Fruit fly (Drosophila melanogaster) whole organism, embryonic: ENCODE results near the gene Prp3.
A peak's percentile ranks its signal among the peaks of the same experiment; 100 is the strongest.

ENCODE experiments used
- Blimp-1 ChIP-seq: fragments of 200-800 bp; sonication (Bioruptor generic); optimal IDR thresholded peaks from 3 replicates; lab custom pipeline; 2018; ENCODE audit warnings: missing biosample characterization, missing genetic modification characterization, mild to moderate bottlenecking, moderate library complexity, missing genetic modification reagents
- BtbVII ChIP-seq: fragments of 200-800 bp; sonication (Bioruptor generic); optimal IDR thresholded peaks from 3 replicates; lab custom pipeline; 2017; ENCODE audit warnings: missing biosample characterization, mild to moderate bottlenecking, missing genetic modification characterization
- C15 ChIP-seq: fragments of 200-800 bp; sonication (Bioruptor generic); IDR thresholded peaks from 3 replicates; pipeline ENCODE4 v1.3.6; 2022; ENCODE audit warnings: missing biosample characterization, missing genetic modification characterization
- CG1024 ChIP-seq: fragments of 200-800 bp; sonication (Bioruptor generic); IDR thresholded peaks from 2 replicates; pipeline ENCODE4 v1.3.6; 2022; ENCODE audit warnings: missing biosample characterization, missing genetic modification characterization
- CG10274 ChIP-seq: fragments of 200-800 bp; sonication (Bioruptor generic); optimal IDR thresholded peaks from 3 replicates; lab custom pipeline; 2017; ENCODE audit warnings: missing biosample characterization, mild to moderate bottlenecking, missing genetic modification characterization
- CG10431 ChIP-seq: fragments of 200-800 bp; sonication (Bioruptor generic); optimal IDR thresholded peaks from 3 replicates; lab custom pipeline; 2018; ENCODE audit warnings: missing biosample characterization, mild to moderate bottlenecking, missing genetic modification characterization
- CG11695 ChIP-seq: fragments of 200-800 bp; sonication (Bioruptor generic); IDR thresholded peaks from 3 replicates; pipeline ENCODE4 v1.3.6; 2022; ENCODE audit warnings: missing biosample characterization, missing genetic modification characterization
- CG12744 ChIP-seq: fragments of 200-800 bp; sonication (Bioruptor generic); optimal IDR thresholded peaks from 2 replicates; lab custom pipeline; 2016; ENCODE audit warnings: missing biosample characterization, missing genetic modification characterization
- CG13894 ChIP-seq: fragments of 200-800 bp; sonication (Bioruptor generic); optimal IDR thresholded peaks from 3 replicates; lab custom pipeline; 2018; ENCODE audit warnings: missing biosample characterization, mild to moderate bottlenecking, missing genetic modification characterization, moderate library complexity
- CG14014 ChIP-seq: fragments of 200-800 bp; sonication (Bioruptor generic); IDR thresholded peaks from 2 replicates; pipeline ENCODE4 v1.3.6; 2022; ENCODE audit warnings: missing biosample characterization, missing genetic modification characterization
- CG1832 ChIP-seq: fragments of 200-800 bp; sonication (Bioruptor generic); optimal IDR thresholded peaks from 2 replicates; lab custom pipeline; 2017; ENCODE audit warnings: missing biosample characterization, mild to moderate bottlenecking, missing genetic modification characterization, inconsistent platforms
- CG2120 ChIP-seq: fragments of 200-800 bp; sonication (Bioruptor generic); optimal IDR thresholded peaks from 3 replicates; lab custom pipeline; 2016; ENCODE audit warnings: missing biosample characterization, missing genetic modification characterization
- CG30403 ChIP-seq: fragments of 200-800 bp; sonication (Bioruptor generic); optimal IDR thresholded peaks from 3 replicates; lab custom pipeline; 2016; ENCODE audit warnings: missing biosample characterization, missing genetic modification characterization
- CG31388 ChIP-seq: fragments of 200-800 bp; sonication (Bioruptor generic); optimal IDR thresholded peaks from 2 replicates; lab custom pipeline; 2016; ENCODE audit warnings: missing biosample characterization, missing genetic modification characterization
- CG6175 ChIP-seq: fragments of 200-800 bp; sonication (Bioruptor generic); IDR thresholded peaks from 3 replicates; pipeline ENCODE4 v1.3.6; 2022; ENCODE audit warnings: missing biosample characterization, missing genetic modification characterization
- CG7839 ChIP-seq: fragments of 200-800 bp; sonication (Bioruptor generic); optimal IDR thresholded peaks from 3 replicates; lab custom pipeline; 2018; ENCODE audit warnings: missing biosample characterization, mild to moderate bottlenecking, missing genetic modification characterization, moderate library complexity
- CG9215 ChIP-seq: fragments of 200-800 bp; sonication (Bioruptor generic); IDR thresholded peaks from 2 replicates; pipeline ENCODE4 v1.3.6; 2022; ENCODE audit warnings: missing biosample characterization, missing genetic modification characterization
- CG9437 ChIP-seq: fragments of 200-800 bp; sonication (Bioruptor generic); optimal IDR thresholded peaks from 2 replicates; lab custom pipeline; 2018; ENCODE audit warnings: missing biosample characterization, mild to moderate bottlenecking, missing genetic modification characterization
- CG9932 ChIP-seq: fragments of 200-800 bp; sonication (Bioruptor generic); IDR thresholded peaks from 2 replicates; pipeline ENCODE4 v1.3.6; 2022; ENCODE audit warnings: missing biosample characterization, missing genetic modification characterization
- Dfd ChIP-seq, 2 experiments: fragments of >200 bp; optimal IDR thresholded peaks; 2 replicates each; lab custom pipeline; 2017; ENCODE audit warnings: missing biosample characterization in 2 of 2, missing genetic modification characterization in 2 of 2
- Dip3 ChIP-seq: fragments of 200-800 bp; sonication (Bioruptor generic); optimal IDR thresholded peaks from 3 replicates; lab custom pipeline; 2016; ENCODE audit warnings: missing biosample characterization, missing genetic modification characterization
- Ets65A ChIP-seq: fragments of 200-800 bp; sonication (Bioruptor generic); peaks from one replicate; lab custom pipeline; 2016; ENCODE audit warnings: missing biosample characterization, missing genetic modification characterization
- Gug ChIP-seq: fragments of 200-800 bp; sonication (Bioruptor generic); IDR thresholded peaks from 4 replicates; pipeline ENCODE4 v1.3.6; 2022; ENCODE audit warnings: missing biosample characterization, missing genetic modification characterization
- HLH54F ChIP-seq: fragments of 200-800 bp; sonication (Bioruptor generic); optimal IDR thresholded peaks from 3 replicates; lab custom pipeline; 2016; ENCODE audit warnings: missing biosample characterization, missing genetic modification characterization
- Hsf ChIP-seq: fragments of 200-800 bp; sonication (Bioruptor generic); optimal IDR thresholded peaks from 3 replicates; lab custom pipeline; 2016; ENCODE audit warnings: missing biosample characterization, missing genetic modification characterization
- Kr ChIP-seq: fragments of 200-800 bp; sonication (Bioruptor generic); optimal IDR thresholded peaks from 2 replicates; lab custom pipeline; 2017; ENCODE audit warnings: missing biosample characterization, mild to moderate bottlenecking, missing genetic modification characterization
- MTF-1 ChIP-seq: fragments of 200-800 bp; sonication (Bioruptor generic); optimal IDR thresholded peaks from 2 replicates; lab custom pipeline; 2018; ENCODE audit warnings: missing biosample characterization, mild to moderate bottlenecking, missing genetic modification characterization, borderline replicate concordance
- Nf-YC ChIP-seq: fragments of 200-800 bp; optimal IDR thresholded peaks from 3 replicates; lab custom pipeline; 2019; ENCODE audit warnings: missing biosample characterization, mild to moderate bottlenecking, missing genetic modification characterization, moderate library complexity
- Six4 ChIP-seq: fragments of 200-800 bp; sonication (Bioruptor generic); optimal IDR thresholded peaks from 2 replicates; lab custom pipeline; 2016; ENCODE audit warnings: missing biosample characterization, missing genetic modification characterization
- Spps ChIP-seq: fragments of 200-800 bp; sonication (Bioruptor generic); optimal IDR thresholded peaks from 2 replicates; lab custom pipeline; 2018; ENCODE audit warnings: missing biosample characterization, mild to moderate bottlenecking, missing genetic modification characterization
- Xbp1 ChIP-seq: fragments of 200-800 bp; sonication (Bioruptor generic); optimal IDR thresholded peaks from 3 replicates; lab custom pipeline; 2016; ENCODE audit warnings: missing biosample characterization, mild to moderate bottlenecking, missing genetic modification characterization
- YL-1 ChIP-seq: fragments of 200-800 bp; sonication (Bioruptor generic); optimal IDR thresholded peaks from 3 replicates; lab custom pipeline; 2017; ENCODE audit warnings: missing biosample characterization, mild to moderate bottlenecking, missing genetic modification characterization
- ato ChIP-seq: fragments of 200-800 bp; sonication (Bioruptor generic); IDR thresholded peaks from 2 replicates; pipeline ENCODE4 v1.3.6; 2022; ENCODE audit warnings: missing biosample characterization, missing genetic modification characterization; ENCODE audit not compliant: partially characterized antibody
- bsh ChIP-seq, 2 experiments: fragments of 200-800 bp; sonication (Bioruptor generic); optimal IDR thresholded peaks; 2 replicates each; lab custom pipeline; 2017 to 2018; ENCODE audit warnings: mild to moderate bottlenecking in 2 of 2, missing biosample characterization in 2 of 2, missing genetic modification characterization in 2 of 2, moderate library complexity in 1 of 2
- ci ChIP-seq: fragments of 200-800 bp; sonication (Bioruptor generic); IDR thresholded peaks from 3 replicates; pipeline ENCODE4 v1.3.6; 2022; ENCODE audit warnings: missing biosample characterization, missing genetic modification characterization
- dimm ChIP-seq: fragments of 200-800 bp; sonication (Bioruptor generic); IDR thresholded peaks from 2 replicates; pipeline ENCODE4 v1.3.6; 2022; ENCODE audit warnings: missing biosample characterization, missing genetic modification characterization
- dysf ChIP-seq: fragments of 200-800 bp; sonication (Bioruptor generic); IDR thresholded peaks from 3 replicates; pipeline ENCODE4 v1.3.6; 2022; ENCODE audit warnings: missing biosample characterization, missing genetic modification characterization
- ems ChIP-seq: fragments of 200-800 bp; sonication (Bioruptor generic); optimal IDR thresholded peaks from 3 replicates; lab custom pipeline; 2016; ENCODE audit warnings: missing biosample characterization, missing genetic modification characterization
- fd64A ChIP-seq: fragments of 200-800 bp; sonication (Bioruptor generic); optimal IDR thresholded peaks from 3 replicates; lab custom pipeline; 2018; ENCODE audit warnings: missing biosample characterization, mild to moderate bottlenecking, missing genetic modification characterization
- hbn ChIP-seq: fragments of 200-800 bp; sonication (Bioruptor generic); IDR thresholded peaks from 2 replicates; pipeline ENCODE4 v1.3.6; 2022; ENCODE audit warnings: missing biosample characterization, missing genetic modification characterization; ENCODE audit not compliant: partially characterized antibody
- mirr ChIP-seq: fragments of 200-800 bp; sonication (Bioruptor generic); optimal IDR thresholded peaks from 3 replicates; lab custom pipeline; 2018; ENCODE audit warnings: missing biosample characterization, mild to moderate bottlenecking, missing genetic modification characterization
- oc ChIP-seq: fragments of 200-800 bp; sonication (Bioruptor generic); optimal IDR thresholded peaks from 2 replicates; lab custom pipeline; 2018; ENCODE audit warnings: missing biosample characterization, mild to moderate bottlenecking, missing genetic modification characterization, moderate library complexity
- org-1 ChIP-seq: fragments of 200-800 bp; sonication (Bioruptor generic); optimal IDR thresholded peaks from 2 replicates; lab custom pipeline; 2017; ENCODE audit warnings: missing biosample characterization, missing genetic modification characterization
- otp ChIP-seq: fragments of 200-800 bp; sonication (Bioruptor generic); IDR thresholded peaks from 3 replicates; pipeline ENCODE4, ENCODE4 v1.3.6; 2022; ENCODE audit warnings: missing biosample characterization, missing genetic modification characterization
- pan ChIP-seq, 4 experiments: fragments of >200 bp in 3 of 4; fragments of 200-800 bp in 1 of 4; sonication (Bioruptor generic) in 1 of 4; optimal IDR thresholded peaks in 3 of 4; IDR thresholded peaks in 1 of 4; 2 replicates each; pipeline versions ENCODE4 v1.3.6 to Lab custom; 2017 to 2022; ENCODE audit warnings: missing biosample characterization in 2 of 4, missing genetic modification characterization in 2 of 4, mixed read lengths in 1 of 4
- phol ChIP-seq: fragments of 200-800 bp; sonication (Bioruptor generic); optimal IDR thresholded peaks from 3 replicates; lab custom pipeline; 2018; ENCODE audit warnings: missing biosample characterization, mild to moderate bottlenecking, missing genetic modification characterization, moderate library complexity
- ranshi ChIP-seq: fragments of 200-800 bp; sonication (Bioruptor generic); IDR thresholded peaks from 2 replicates; pipeline ENCODE4 v1.3.6; 2022; ENCODE audit warnings: missing biosample characterization, missing genetic modification characterization
- sens ChIP-seq: fragments of 200-800 bp; sonication (Bioruptor generic); peaks from one replicate; lab custom pipeline; 2016; ENCODE audit warnings: missing biosample characterization, missing genetic modification characterization
- slbo ChIP-seq: fragments of 200-800 bp; sonication (Bioruptor generic); IDR thresholded peaks from 2 replicates; pipeline ENCODE4 v1.3.6; 2022; ENCODE audit warnings: missing biosample characterization, missing genetic modification characterization
- tio ChIP-seq: fragments of 200-800 bp; sonication (Bioruptor generic); optimal IDR thresholded peaks from 2 replicates; lab custom pipeline; 2017; ENCODE audit warnings: missing biosample characterization, missing genetic modification characterization, inconsistent platforms
- zfh2 ChIP-seq: fragments of 200-800 bp; sonication (Bioruptor generic); optimal IDR thresholded peaks from 2 replicates; lab custom pipeline; 2016; ENCODE audit warnings: missing biosample characterization, missing genetic modification characterization

Prp3 gene

dm6 chr3L:19905427-19905826 is 4.7 kb upstream of the Prp3 start (continued):
- peak; percentile 51 for TF ChIP-seq CG2120 (GFP tag; lab: Kevin White, UChicago)
- no peak for TF ChIP-seq pan (optimal IDR thresholded peaks at IDR 0.05; lab: Kevin White, UChicago)
- TF ChIP-seq pan (GFP tag; optimal IDR thresholded peaks at IDR 0.05 in 1 of 2, IDR thresholded peaks at IDR 0.05 in 1 of 2): no peak
- TF ChIP-seq Gug (GFP tag; lab: Robert Waterston, UW): peak; percentile 14; the same call in 1 of the 4 replicates
- TF ChIP-seq HLH54F (GFP tag; lab: Kevin White, UChicago): peak; percentile 17
- peak; percentile 31 for TF ChIP-seq Dip3 (GFP tag; lab: Kevin White, UChicago)
- TF ChIP-seq MTF-1 (GFP tag; lab: Kevin White, UChicago): no peak
- peak; percentile 14 for TF ChIP-seq ems (GFP tag; lab: Kevin White, UChicago)
- TF ChIP-seq dimm (GFP tag; lab: Robert Waterston, UW): no peak
- TF ChIP-seq CG13894 (tag; lab: Kevin White, UChicago): no peak
- TF ChIP-seq CG10274 (GFP tag; lab: Kevin White, UChicago): no peak
- no peak for TF ChIP-seq CG10431
- TF ChIP-seq ranshi (GFP tag; lab: Robert Waterston, UW): 0 out of 2 replicates have a peak, but pooled peaks have one; percentile 20
- TF ChIP-seq bsh (GFP tag; optimal IDR thresholded peaks at IDR 0.05; lab: Kevin White, UChicago): peak in 1 of 2 experiments; percentile 21
- peak; percentile 54 for TF ChIP-seq slbo (GFP tag; lab: Robert Waterston, UW)
- TF ChIP-seq CG6175: no peak
- peak; percentile 40 for TF ChIP-seq Hsf (GFP tag; lab: Kevin White, UChicago)
- no peak for TF ChIP-seq Dfd (GFP tag; optimal IDR thresholded peaks at IDR 0.05; lab: Kevin White, UChicago)
- no peak for TF ChIP-seq org-1 (GFP tag; lab: Kevin White, UChicago)
- TF ChIP-seq mirr (GFP tag; lab: Kevin White, UChicago): no peak
- 0 out of 3 replicates have a peak, but pooled peaks have one; percentile 14 for TF ChIP-seq otp (GFP tag; lab: Robert Waterston, UW)
- no peak for TF ChIP-seq Six4 (GFP tag; lab: Kevin White, UChicago)
- no peak for TF ChIP-seq hbn (GFP tag; lab: Robert Waterston, UW)
- peak; percentile 39 for TF ChIP-seq tio (GFP tag; lab: Kevin White, UChicago)
- no peak for TF ChIP-seq Nf-YC (tag; lab: Kevin White, UChicago)
- TF ChIP-seq zfh2 (GFP tag; lab: Kevin White, UChicago): peak; percentile 31
- TF ChIP-seq Xbp1 (GFP tag; lab: Kevin White, UChicago): peak; percentile 40
- TF ChIP-seq CG9437 (GFP tag; lab: Kevin White, UChicago): no peak
- peak; percentile 72 for TF ChIP-seq sens
- TF ChIP-seq dysf (GFP tag; lab: Robert Waterston, UW): 0 out of 3 replicates have a peak, but pooled peaks have one; percentile 34
- no peak for TF ChIP-seq Kr (GFP tag; lab: Kevin White, UChicago)
- TF ChIP-seq CG30403 (GFP tag; lab: Kevin White, UChicago): peak; percentile 28
- TF ChIP-seq oc (tag; lab: Kevin White, UChicago): no peak
- TF ChIP-seq Ets65A (GFP tag; lab: Kevin White, UChicago): peak; percentile 23
- TF ChIP-seq CG9215 (GFP tag; lab: Robert Waterston, UW): peak; percentile 58
- no peak for TF ChIP-seq C15 (GFP tag; lab: Robert Waterston, UW)
- TF ChIP-seq CG7839 (tag; lab: Kevin White, UChicago): no peak
- no peak for TF ChIP-seq Blimp-1
- peak; percentile 46; the same call in 1 of the 3 replicates for TF ChIP-seq ci (GFP tag; lab: Robert Waterston, UW)
- peak; percentile 23; the same call in 1 of the 2 replicates for TF ChIP-seq CG14014 (GFP tag; lab: Robert Waterston, UW)
- TF ChIP-seq CG1024: no peak
- no peak for TF ChIP-seq BtbVII (GFP tag; lab: Kevin White, UChicago)
- no peak for TF ChIP-seq Spps
- no peak for TF ChIP-seq ato (GFP tag; lab: Robert Waterston, UW)
- TF ChIP-seq CG9932 (GFP tag; lab: Robert Waterston, UW): peak; percentile 41
- no peak for TF ChIP-seq YL-1
- no peak for TF ChIP-seq phol (tag; lab: Kevin White, UChicago)
- no peak for TF ChIP-seq CG12744
- no peak for TF ChIP-seq fd64A (GFP tag; lab: Kevin White, UChicago)
- TF ChIP-seq CG1832 (GFP tag; lab: Kevin White, UChicago): no peak
- TF ChIP-seq CG11695 (GFP tag; lab: Robert Waterston, UW): 0 out of 3 replicates have a peak, but pooled peaks have one; percentile 8
- no peak for TF ChIP-seq CG31388 (GFP tag; lab: Kevin White, UChicago)
